Worm (Caenorhabditis elegans) whole organism, early embryonic: Measurements from ENCODE around the gene zig-6.

Source experiments
- F13C5.2 ChIP-seq: sonication (generic microtip); optimal IDR thresholded peaks from 2 replicates; lab custom pipeline; 2017; ENCODE audit warnings: mild to moderate bottlenecking, missing genetic modification characterization, inconsistent platforms, missing compliant biosample characterization
- ama-1 ChIP-seq: fragments of 150-350 bp; optimal IDR thresholded peaks from 2 replicates; lab custom pipeline; 2014
- ceh-13 ChIP-seq: fragments of 200-800 bp; sonication (Bioruptor generic); optimal IDR thresholded peaks from 2 replicates; lab custom pipeline; 2018; ENCODE audit warnings: mild to moderate bottlenecking, missing genetic modification characterization, missing compliant biosample characterization
- ceh-36 ChIP-seq: sonication (generic microtip); optimal IDR thresholded peaks from 2 replicates; lab custom pipeline; 2016; ENCODE audit warnings: missing genetic modification characterization, inconsistent platforms, missing compliant biosample characterization
- ets-7 ChIP-seq: sonication (generic microtip); optimal IDR thresholded peaks from 2 replicates; lab custom pipeline; 2016; ENCODE audit warnings: missing genotype, missing genetic modification characterization, missing compliant biosample characterization
- flt-1 ChIP-seq: fragments of 200-800 bp; sonication (Bioruptor generic); IDR thresholded peaks from 2 replicates; pipeline ENCODE4 v1.3.6; 2022; ENCODE audit warnings: missing genetic modification characterization, missing compliant biosample characterization
- hmbx-1 ChIP-seq: sonication (generic microtip); optimal IDR thresholded peaks from 2 replicates; lab custom pipeline; 2016; ENCODE audit warnings: mild to moderate bottlenecking, missing genetic modification characterization, missing compliant biosample characterization
- tbx-11 ChIP-seq: fragments of 200-800 bp; sonication (Bioruptor generic); IDR thresholded peaks from 2 replicates; pipeline ENCODE4 v1.3.6; 2022; ENCODE audit warnings: missing genetic modification characterization, missing compliant biosample characterization

- TF ChIP-seq ama-1 (lab: Kevin White, UChicago) (no peak), hmbx-1 (tag; lab: Kevin White, UChicago) (no peak), tbx-11 (GFP tag; lab: Robert Waterston, UW) (no peak), F13C5.2 (no peak), flt-1 (no peak), ceh-13 (GFP tag; lab: Kevin White, UChicago) (no peak), ceh-36 (no peak), ets-7 (tag; lab: Kevin White, UChicago) (no peak)
These were observed 9.8 kb downstream of the zig-6 start, which contains the start of gene metl-9 for ce11 chrX:5179050-5179449.
